Worm (Caenorhabditis elegans) whole organism, L1 larva: ENCODE results near the gene C29F7.3.
A peak's percentile ranks its signal among the peaks of the same experiment; 100 is the strongest.

Experiments
- C04F5.9 ChIP-seq: sonication (generic microtip); optimal IDR thresholded peaks from 2 replicates; lab custom pipeline; 2016; ENCODE audit warnings: missing genetic modification characterization, missing compliant biosample characterization
- Y116A8C.19 ChIP-seq: sonication (generic microtip); optimal IDR thresholded peaks from 2 replicates; lab custom pipeline; 2016; ENCODE audit warnings: missing compliant biosample characterization, missing genetic modification characterization, borderline replicate concordance
- aha-1 ChIP-seq: fragments of 150-350 bp; optimal IDR thresholded peaks from 2 replicates; lab custom pipeline; 2014; ENCODE audit warnings: missing biosample characterization, missing genetic modification characterization
- ceh-63 ChIP-seq: fragments of 200-800 bp; sonication (Bioruptor generic); optimal IDR thresholded peaks from 2 replicates; lab custom pipeline; 2018; ENCODE audit warnings: mild to moderate bottlenecking, missing genetic modification characterization, missing compliant biosample characterization
- ceh-82 ChIP-seq, 3 experiments: fragments of 150-350 bp in 1 of 3; sonication (generic microtip) in 2 of 3; optimal IDR thresholded peaks; 2 replicates each; lab custom pipeline; 2014 to 2017; ENCODE audit warnings: missing biosample characterization in 3 of 3, missing genetic modification characterization in 3 of 3
- efl-1 ChIP-seq, 4 experiments: fragments of 150-350 bp; optimal IDR thresholded peaks in 3 of 4; peaks in 1 of 4; 1 replicate in 1 of 4; 2 replicates in 3 of 4; lab custom pipeline; 2014; ENCODE audit warnings: missing biosample characterization in 2 of 4, missing genetic modification characterization in 2 of 4, missing genetic modification reagents in 2 of 4
- egl-13 ChIP-seq: sonication (generic microtip); optimal IDR thresholded peaks from 2 replicates; lab custom pipeline; 2016; ENCODE audit warnings: missing genotype, missing genetic modification reagents, missing genetic modification characterization, missing compliant biosample characterization
- elt-3 ChIP-seq, 6 experiments: fragments of 150-350 bp in 1 of 6; sonication (generic microtip); optimal IDR thresholded peaks; 2 replicates each; lab custom pipeline; 2017 to 2018; ENCODE audit warnings: missing biosample characterization in 6 of 6, missing genetic modification characterization in 6 of 6, inconsistent platforms in 1 of 6
- fkh-10 ChIP-seq: sonication (generic microtip); optimal IDR thresholded peaks from 2 replicates; lab custom pipeline; 2017; ENCODE audit warnings: missing biosample characterization, missing genetic modification reagents, missing genetic modification characterization
- fkh-4 ChIP-seq: sonication (generic microtip); optimal IDR thresholded peaks from 2 replicates; lab custom pipeline; 2016; ENCODE audit warnings: missing compliant biosample characterization, missing genetic modification characterization, borderline replicate concordance
- fkh-8 ChIP-seq: sonication (generic microtip); optimal IDR thresholded peaks from 2 replicates; lab custom pipeline; 2016; ENCODE audit warnings: mild to moderate bottlenecking, missing genetic modification characterization, missing compliant biosample characterization
- irx-1 ChIP-seq: sonication (generic microtip); optimal IDR thresholded peaks from 2 replicates; lab custom pipeline; 2016; ENCODE audit warnings: missing genetic modification characterization, missing compliant biosample characterization
- lin-13 ChIP-seq: fragments of 150-350 bp; optimal IDR thresholded peaks from 2 replicates; lab custom pipeline; 2014; ENCODE audit warnings: missing biosample characterization, missing genetic modification reagents, missing genetic modification characterization
- lin-14 ChIP-seq: fragments of 200-800 bp; sonication (Bioruptor generic); optimal IDR thresholded peaks from 2 replicates; lab custom pipeline; 2018; ENCODE audit warnings: mild to moderate bottlenecking, missing genetic modification characterization, moderate library complexity, missing compliant biosample characterization
- lin-15B ChIP-seq: fragments of 150-350 bp; sonication (generic microtip); optimal IDR thresholded peaks from 3 replicates; lab custom pipeline; 2014; ENCODE audit warnings: missing biosample characterization, missing genetic modification characterization
- lsy-2 ChIP-seq, 2 experiments: fragments of 150-350 bp; optimal IDR thresholded peaks; 2 replicates each; lab custom pipeline; 2014; ENCODE audit warnings: missing biosample characterization in 2 of 2, missing genetic modification characterization in 2 of 2
- mab-9 ChIP-seq: fragments of 200-800 bp; sonication (Bioruptor generic); IDR thresholded peaks from 2 replicates; pipeline ENCODE4 v1.3.6; 2022; ENCODE audit warnings: missing genetic modification reagents, missing genetic modification characterization, missing compliant biosample characterization
- mef-2 ChIP-seq: fragments of 150-350 bp; optimal IDR thresholded peaks from 2 replicates; lab custom pipeline; 2014; ENCODE audit warnings: missing biosample characterization, missing genetic modification characterization
- mep-1 ChIP-seq: fragments of 150-350 bp; optimal IDR thresholded peaks from 2 replicates; lab custom pipeline; 2014; ENCODE audit warnings: missing biosample characterization, missing genetic modification characterization
- nhr-11 ChIP-seq: fragments of 150-350 bp; optimal IDR thresholded peaks from 2 replicates; lab custom pipeline; 2014; ENCODE audit warnings: missing biosample characterization, missing genetic modification characterization
- nhr-12 ChIP-seq: sonication (generic microtip); optimal IDR thresholded peaks from 2 replicates; lab custom pipeline; 2017; ENCODE audit warnings: missing biosample characterization, missing genetic modification characterization
- nhr-19 ChIP-seq: fragments of 200-800 bp; sonication (Bioruptor generic); conservative IDR thresholded peaks from 2 replicates; pipeline ENCODE4 v1.3.6; 2022; ENCODE audit warnings: missing genetic modification characterization, missing compliant biosample characterization
- nhr-20 ChIP-seq: sonication (generic microtip); optimal IDR thresholded peaks from 2 replicates; lab custom pipeline; 2016; ENCODE audit warnings: mild to moderate bottlenecking, missing genetic modification characterization, missing compliant biosample characterization
- nhr-237 ChIP-seq: fragments of 150-350 bp; optimal IDR thresholded peaks from 2 replicates; lab custom pipeline; 2014; ENCODE audit warnings: missing biosample characterization, missing genetic modification characterization
- nhr-47 ChIP-seq: sonication (generic microtip); optimal IDR thresholded peaks from 2 replicates; lab custom pipeline; 2016; ENCODE audit warnings: mild to moderate bottlenecking, missing genetic modification characterization, moderate library complexity, missing compliant biosample characterization
- nhr-71 ChIP-seq: sonication (generic microtip); optimal IDR thresholded peaks from 2 replicates; lab custom pipeline; 2016; ENCODE audit warnings: mild to moderate bottlenecking, missing genetic modification characterization, moderate library complexity, missing compliant biosample characterization
- nhr-90 ChIP-seq: sonication (generic microtip); optimal IDR thresholded peaks from 2 replicates; lab custom pipeline; 2016; ENCODE audit warnings: mild to moderate bottlenecking, missing genetic modification characterization, missing compliant biosample characterization; ENCODE audit not compliant: poor library complexity
- pag-3 ChIP-seq: sonication (generic microtip); optimal IDR thresholded peaks from 2 replicates; lab custom pipeline; 2017; ENCODE audit warnings: missing genetic modification characterization, mild to moderate bottlenecking, missing compliant biosample characterization, antibody characterized with exemption, borderline replicate concordance; ENCODE audit not compliant: insufficient read depth
- rnt-1 ChIP-seq: sonication (generic microtip); optimal IDR thresholded peaks from 2 replicates; lab custom pipeline; 2016; ENCODE audit warnings: mild to moderate bottlenecking, missing genetic modification characterization, moderate library complexity, missing compliant biosample characterization
- snpc-4 ChIP-seq: fragments of 150-350 bp; optimal IDR thresholded peaks from 2 replicates; lab custom pipeline; 2014; ENCODE audit warnings: missing biosample characterization, missing genetic modification characterization
- snu-23 ChIP-seq: sonication (generic microtip); optimal IDR thresholded peaks from 2 replicates; lab custom pipeline; 2016; ENCODE audit warnings: missing genetic modification characterization, missing compliant biosample characterization
- sptf-1 ChIP-seq: fragments of 150-350 bp; optimal IDR thresholded peaks from 2 replicates; lab custom pipeline; 2014; ENCODE audit warnings: missing biosample characterization, missing genetic modification characterization
- swsn-7 ChIP-seq: sonication (generic microtip); optimal IDR thresholded peaks from 2 replicates; lab custom pipeline; 2016; ENCODE audit warnings: missing genetic modification characterization, missing compliant biosample characterization
- tbx-2 ChIP-seq: sonication (generic microtip); optimal IDR thresholded peaks from 2 replicates; lab custom pipeline; 2016; ENCODE audit warnings: missing genetic modification characterization, missing compliant biosample characterization
- tlp-1 ChIP-seq: fragments of 150-350 bp; optimal IDR thresholded peaks from 2 replicates; lab custom pipeline; 2014; ENCODE audit warnings: missing biosample characterization, missing genetic modification characterization
- unc-62 ChIP-seq: fragments of 150-350 bp; optimal IDR thresholded peaks from 2 replicates; lab custom pipeline; 2014; ENCODE audit warnings: missing biosample characterization, missing genetic modification reagents, missing genetic modification characterization
- unc-86 ChIP-seq: sonication (generic microtip); optimal IDR thresholded peaks from 2 replicates; lab custom pipeline; 2016; ENCODE audit warnings: missing genetic modification characterization, missing compliant biosample characterization
- vab-15 ChIP-seq: sonication (generic microtip); optimal IDR thresholded peaks from 2 replicates; lab custom pipeline; 2017; ENCODE audit warnings: missing genotype, mild to moderate bottlenecking, missing genetic modification characterization, missing compliant biosample characterization

Gene C29F7.3

ce11 chrX:13383273-13383672 is 36.5 kb downstream of the C29F7.3 start:
- TF ChIP-seq nhr-19 (GFP tag; lab: Robert Waterston, UW): peak; percentile 38
- TF ChIP-seq pag-3 (tag; lab: Kevin White, UChicago): no peak
- TF ChIP-seq nhr-71: peak; percentile 70
- no peak for TF ChIP-seq efl-1 (optimal IDR thresholded peaks at IDR 0.05; lab: Kevin White, UChicago)
- no peak for TF ChIP-seq efl-1 (GFP tag; optimal IDR thresholded peaks at IDR 0.05 in 1 of 2; lab: Kevin White, UChicago)
- TF ChIP-seq snpc-4 (tag; lab: Kevin White, UChicago): no peak
- peak; percentile 32 for TF ChIP-seq mep-1 (tag; lab: Kevin White, UChicago)
- TF ChIP-seq Y116A8C.19 (tag; lab: Kevin White, UChicago): no peak
- TF ChIP-seq nhr-20 (tag; lab: Kevin White, UChicago): peak; percentile 9
- TF ChIP-seq nhr-47 (tag; lab: Kevin White, UChicago): no peak
- peak; percentile 28 for TF ChIP-seq snu-23 (GFP tag; lab: Kevin White, UChicago)
- peak; percentile 4 to 34 for TF ChIP-seq lsy-2 (tag; optimal IDR thresholded peaks at IDR 0.05; lab: Kevin White, UChicago)
- peak; percentile 61 for TF ChIP-seq rnt-1 (tag; lab: Kevin White, UChicago)
- TF ChIP-seq lin-14 (GFP tag; lab: Kevin White, UChicago): peak; percentile 64

- peak in 1 of 3 experiments; percentile 18 for TF ChIP-seq ceh-82 (tag; optimal IDR thresholded peaks at IDR 0.05; lab: Kevin White, UChicago)
- peak; percentile 20 for TF ChIP-seq lin-14 (GFP tag; lab: Kevin White, UChicago)
- TF ChIP-seq elt-3 (tag; optimal IDR thresholded peaks at IDR 0.05; lab: Kevin White, UChicago): no peak
- no peak for TF ChIP-seq fkh-10 (GFP tag; lab: Kevin White, UChicago)
- no peak for TF ChIP-seq snu-23 (GFP tag; lab: Kevin White, UChicago)
- no peak for TF ChIP-seq unc-62 (GFP tag; lab: Kevin White, UChicago)
- TF ChIP-seq sptf-1: no peak
- TF ChIP-seq rnt-1 (tag; lab: Kevin White, UChicago): no peak
- TF ChIP-seq swsn-7 (tag; lab: Kevin White, UChicago): no peak
- no peak for TF ChIP-seq tbx-2 (tag; lab: Kevin White, UChicago)
- TF ChIP-seq lin-13: no peak
- TF ChIP-seq mab-9 (GFP tag; lab: Robert Waterston, UW): no peak
- TF ChIP-seq tlp-1 (tag; lab: Kevin White, UChicago): no peak
- TF ChIP-seq fkh-8: peak; percentile 33
- TF ChIP-seq vab-15 (tag; lab: Kevin White, UChicago): no peak
- TF ChIP-seq egl-13 (tag; lab: Kevin White, UChicago): no peak
- no peak for TF ChIP-seq C04F5.9 (tag; lab: Kevin White, UChicago)
- TF ChIP-seq fkh-4: no peak
- no peak for TF ChIP-seq nhr-12 (tag; lab: Kevin White, UChicago)
- TF ChIP-seq unc-86 (tag; lab: Kevin White, UChicago): no peak
- TF ChIP-seq aha-1 (tag; lab: Kevin White, UChicago): no peak
- TF ChIP-seq snpc-4 (tag; lab: Kevin White, UChicago): no peak
- no peak for TF ChIP-seq nhr-90 (tag; lab: Kevin White, UChicago)
Measured at ce11 chrX:13380988-13381742, 38.6 kb downstream of the C29F7.3 start.

ce11 chrX:13379072-13379471 is 40.7 kb downstream of the C29F7.3 start:
- TF ChIP-seq tlp-1 (tag; lab: Kevin White, UChicago) (no peak), nhr-11 (peak; percentile 72)

ce11 chrX:13376851-13377250 is 42.9 kb downstream of the C29F7.3 start, which contains the start of the genes C49F8.14 and gem-1:
Gene C49F8.14, minus strand, starts transcription at chrX:13376949.
Gene gem-1, minus strand, starts transcription at chrX:13376992.
- no peak for TF ChIP-seq nhr-237 (tag; lab: Kevin White, UChicago)
- TF ChIP-seq lin-13: no peak
- no peak for TF ChIP-seq aha-1 (tag; lab: Kevin White, UChicago)
- TF ChIP-seq unc-62 (GFP tag; lab: Kevin White, UChicago): no peak
- TF ChIP-seq lin-15B (tag; lab: Kevin White, UChicago): no peak
- no peak for TF ChIP-seq rnt-1 (tag; lab: Kevin White, UChicago)
- no peak for TF ChIP-seq irx-1 (tag; lab: Kevin White, UChicago)
- TF ChIP-seq ceh-63: no peak
- TF ChIP-seq mef-2: no peak
- no peak for TF ChIP-seq egl-13 (tag; lab: Kevin White, UChicago)
- no peak for TF ChIP-seq fkh-4
